Worm (Caenorhabditis elegans): ENCODE results near the gene his-61.

his-61 gene

DNA sequence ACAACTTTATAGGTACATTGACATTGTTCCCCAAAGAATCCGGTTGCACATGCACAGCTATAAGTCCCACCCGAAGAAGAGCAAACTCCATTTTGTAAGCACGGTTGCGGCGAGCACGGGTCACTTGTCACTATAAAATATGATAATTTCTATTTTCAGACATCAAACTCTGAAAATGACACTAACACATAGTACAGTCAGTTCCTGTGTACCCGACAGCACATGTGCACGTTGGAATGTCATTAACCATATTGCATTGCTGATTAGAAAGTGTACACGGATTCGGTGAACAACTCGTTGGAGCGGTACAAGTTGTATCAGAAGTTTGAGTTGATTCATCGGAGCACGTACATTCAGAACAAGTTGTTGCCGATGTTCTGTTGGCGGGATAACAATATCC, 11.2 kb upstream of the his-61 start:
- TF ChIP-seq nhr-80 (tag; optimal IDR thresholded peaks at IDR 0.05) (peak; percentile 86), ceh-40 (GFP tag; IDR thresholded peaks at IDR 0.05) (no peak)

DNA sequence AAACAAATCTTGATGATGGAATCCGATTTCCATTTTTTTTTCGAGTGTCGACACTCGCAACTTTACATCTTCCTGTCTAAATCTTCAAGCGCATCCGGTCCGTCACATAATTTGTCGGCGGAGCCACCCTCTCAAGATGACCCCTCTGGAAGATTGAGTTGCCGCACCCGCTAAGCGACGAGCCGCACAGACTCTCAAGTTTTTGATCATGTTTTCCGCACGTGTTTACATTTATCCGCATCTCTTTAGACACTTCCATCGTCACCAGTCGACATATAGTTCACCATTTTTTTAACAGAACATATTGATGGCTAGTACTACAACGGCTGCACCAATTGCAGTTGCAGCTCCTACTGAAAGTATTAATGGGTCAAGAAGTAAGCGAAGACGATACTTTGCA, 5.4 kb upstream of the his-61 start, which contains the start of gene F55G1.1:
F55G1.1 (plus strand) TSS at position 301 of the 400 bp plus-strand sequence.
- no peak for TF ChIP-seq nhr-179 (tag; optimal IDR thresholded peaks at IDR 0.05)
- no peak for TF ChIP-seq ztf-22 (GFP tag; optimal IDR thresholded peaks at IDR 0.05)

DNA sequence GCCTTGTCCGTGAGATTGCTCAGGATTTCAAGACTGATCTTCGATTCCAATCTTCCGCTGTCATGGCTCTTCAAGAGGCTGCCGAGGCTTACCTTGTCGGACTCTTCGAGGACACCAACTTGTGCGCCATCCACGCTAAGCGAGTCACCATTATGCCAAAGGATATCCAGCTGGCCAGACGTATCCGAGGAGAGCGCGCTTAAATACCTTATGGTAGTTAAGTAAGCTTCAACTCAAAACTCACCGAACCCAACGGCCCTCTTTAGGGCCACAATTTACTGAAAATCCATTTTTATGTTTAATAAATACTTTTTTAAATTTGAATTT, 2.4 kb upstream of the his-61 start:
- TF ChIP-seq C17E4.6 (GFP tag; IDR thresholded peaks at IDR 0.05) (peak; percentile 51), snpc-4 (GFP tag; optimal IDR thresholded peaks at IDR 0.05) (no peak), snpc-4 (tag; optimal IDR thresholded peaks at IDR 0.05) (peak in 1 of 4 experiments; percentile 75), lsl-1 (GFP tag; optimal IDR thresholded peaks at IDR 0.05) (peak; percentile 24), rec-8 (tag; optimal IDR thresholded peaks at IDR 0.05) (peak in 1 of 2 experiments; percentile 32), egl-18 (GFP tag; IDR thresholded peaks at IDR 0.05) (no peak), nhr-27 (tag; optimal IDR thresholded peaks at IDR 0.05) (no peak), lin-54 (GFP tag; optimal IDR thresholded peaks at IDR 0.05) (peak; percentile 35), lin-26 (GFP tag; IDR thresholded peaks at IDR 0.05) (peak; percentile 84), die-1 (tag; optimal IDR thresholded peaks at IDR 0.05) (peak; percentile 53), ekl-4 (GFP tag; IDR thresholded peaks at IDR 0.05) (peak; percentile 57; the same call in 1 of the 2 replicates), tlf-1 (GFP tag; optimal IDR thresholded peaks at IDR 0.05) (peak; percentile 51), ZK185.1 (tag; optimal IDR thresholded peaks at IDR 0.05; ENCODE audit: poor library complexity, severe bottlenecking) (no peak), athp-1 (tag; optimal IDR thresholded peaks at IDR 0.05) (peak; percentile 27), F37B4.10 (GFP tag; IDR thresholded peaks at IDR 0.05) (0 out of 2 replicates have a peak, but pooled peaks have one; percentile 2), Y53G8AR.9 (GFP tag; conservative IDR thresholded peaks at IDR 0.05) (peak; percentile 85), B0336.3 (GFP tag; IDR thresholded peaks at IDR 0.05) (peak; percentile 84), tbp1 (GFP tag; optimal IDR thresholded peaks at IDR 0.05) (peak; percentile 34), ztf-6 (GFP tag; IDR thresholded peaks at IDR 0.05) (no peak), hsf-1 (GFP tag; IDR thresholded peaks at IDR 0.05) (0 out of 2 replicates have a peak, but pooled peaks have one; percentile 50), F39B2.1 (GFP tag; IDR thresholded peaks at IDR 0.05) (peak; percentile 13; the same call in 1 of the 2 replicates), xnd-1 (tag; optimal IDR thresholded peaks at IDR 0.05) (peak; percentile 3), madf-6 (GFP tag; IDR thresholded peaks at IDR 0.05) (peak; percentile 63), hrde-1 (tag; optimal IDR thresholded peaks at IDR 0.05; ENCODE audit: borderline replicate concordance) (peak; percentile 91), tbx-9 (tag; optimal IDR thresholded peaks at IDR 0.05; ENCODE audit: borderline replicate concordance) (no peak), cebp-2 (GFP tag; IDR thresholded peaks at IDR 0.05) (peak; percentile 75; the same call in 1 of the 2 replicates), attf-6 (GFP tag; IDR thresholded peaks at IDR 0.05) (peak; percentile 63)

DNA sequence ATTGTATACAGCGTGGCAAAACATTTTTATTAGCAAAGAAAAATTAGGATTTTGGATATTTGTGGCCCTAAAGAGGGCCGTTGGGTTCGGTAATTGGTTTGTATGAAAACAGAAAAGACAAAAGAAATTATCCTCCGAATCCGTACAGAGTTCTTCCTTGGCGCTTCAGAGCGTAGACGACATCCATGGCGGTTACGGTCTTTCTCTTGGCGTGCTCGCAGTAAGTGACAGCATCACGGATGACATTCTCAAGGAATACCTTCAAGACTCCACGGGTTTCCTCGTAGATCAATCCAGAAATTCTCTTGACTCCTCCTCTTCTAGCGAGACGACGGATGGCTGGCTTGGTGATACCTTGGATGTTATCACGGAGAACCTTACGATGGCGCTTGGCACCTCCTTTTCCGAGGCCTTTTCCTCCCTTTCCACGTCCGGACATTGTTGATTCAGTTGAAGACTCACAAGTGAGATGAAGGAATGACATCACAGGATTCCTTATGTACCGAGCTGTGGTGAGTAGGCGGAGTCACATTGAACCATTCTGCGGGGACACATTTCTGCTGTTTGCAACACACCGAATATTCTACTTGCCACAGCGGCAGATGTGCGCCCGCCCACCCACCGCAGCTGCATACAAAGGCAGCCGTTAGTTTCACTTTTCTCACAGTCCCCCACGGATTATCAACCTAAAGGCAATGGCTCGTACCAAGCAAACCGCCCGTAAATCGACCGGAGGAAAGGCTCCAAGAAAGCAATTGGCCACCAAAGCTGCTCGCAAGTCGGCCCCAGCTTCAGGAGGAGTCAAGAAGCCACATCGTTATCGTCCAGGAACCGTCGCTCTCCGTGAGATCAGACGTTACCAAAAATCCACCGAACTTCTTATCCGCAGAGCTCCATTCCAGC, 1.8 kb upstream of the his-61 start, which contains the start of the genes his-60 and his-59:
his-60 (minus strand) TSS at position 439 of the 903 bp plus-strand sequence.
his-59 (plus strand) TSS at position 696 of the 903 bp plus-strand sequence.
- TF ChIP-seq F33H1.4 (GFP tag; IDR thresholded peaks at IDR 0.05), result 0 out of 2 replicates have a peak, but pooled peaks have one; percentile 24
- no peak for TF ChIP-seq let-607 (tag; optimal IDR thresholded peaks at IDR 0.05)
- peak; percentile 62; the same call in 1 of the 2 replicates for TF ChIP-seq madf-3 (GFP tag; IDR thresholded peaks at IDR 0.05)
- no peak for TF ChIP-seq sptf-2 (GFP tag; optimal IDR thresholded peaks at IDR 0.05)
- peak; percentile 61; the same call in 1 of the 2 replicates for TF ChIP-seq F37B4.10 (GFP tag; IDR thresholded peaks at IDR 0.05)
- TF ChIP-seq F52B5.7 (tag; optimal IDR thresholded peaks at IDR 0.05), result peak; percentile 12
- TF ChIP-seq unc-130 (GFP tag; optimal IDR thresholded peaks at IDR 0.05), result peak; percentile 7
- TF ChIP-seq ceh-58 (GFP tag; IDR thresholded peaks at IDR 0.05), result 0 out of 2 replicates have a peak, but pooled peaks have one; percentile 38
- peak; percentile 93 for TF ChIP-seq dox-1 (GFP tag; IDR thresholded peaks at IDR 0.05)
- no peak for TF ChIP-seq dpl-1 (GFP tag; optimal IDR thresholded peaks at IDR 0.05)
- peak; percentile 41 for TF ChIP-seq F57A8.1 (GFP tag; optimal IDR thresholded peaks at IDR 0.05)
- TF ChIP-seq Y53G8AR.9 (GFP tag; conservative IDR thresholded peaks at IDR 0.05), result peak; percentile 85
- peak; percentile 59 for TF ChIP-seq zim-3 (tag; optimal IDR thresholded peaks at IDR 0.05)
- 0 out of 2 replicates have a peak, but pooled peaks have one; percentile 12 for TF ChIP-seq aptf-2 (GFP tag; conservative IDR thresholded peaks at IDR 0.05)

Data from whole organism, young adult.